Worm (Caenorhabditis elegans): ENCODE measurements around the gene srz-59.

srz-59 gene

DNA sequence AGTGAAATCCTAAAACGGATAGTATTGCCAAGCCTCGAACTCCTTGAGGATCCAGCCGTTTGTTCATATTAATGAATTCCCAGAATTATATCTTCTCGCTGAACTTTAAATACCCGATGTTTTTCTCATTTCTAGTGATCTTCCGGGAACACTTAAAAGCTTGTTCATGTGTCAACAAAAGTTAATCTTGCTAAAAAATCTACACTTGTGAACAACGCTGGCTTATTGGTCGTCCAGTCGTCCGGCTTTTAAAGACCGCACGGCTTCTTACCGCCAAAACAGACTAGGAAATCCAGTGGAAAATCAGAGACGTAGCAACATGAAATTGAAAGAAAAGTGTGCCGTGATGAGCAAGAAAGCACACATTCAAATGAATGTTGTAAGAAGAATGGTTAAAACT is 21.4 kb downstream of the srz-59 start, which contains the start of gene oac-38:
Gene oac-38, minus strand, starts transcription at position 101 of the 400 bp plus-strand sequence.
- TF ChIP-seq pat-9 (tag; optimal IDR thresholded peaks at IDR 0.05) (no peak), npax-4 (tag; optimal IDR thresholded peaks at IDR 0.05) (no peak)

- no peak for TF ChIP-seq unc-86 (tag; optimal IDR thresholded peaks at IDR 0.05)
- TF ChIP-seq unc-3 (GFP tag; conservative IDR thresholded peaks at IDR 0.05): no peak
- TF ChIP-seq unc-3 (tag; optimal IDR thresholded peaks at IDR 0.05): no peak
- no peak for TF ChIP-seq ahr-1 (tag; optimal IDR thresholded peaks at IDR 0.05)
- TF ChIP-seq pag-3 (tag; optimal IDR thresholded peaks at IDR 0.05; ENCODE audit: borderline replicate concordance): no peak
- TF ChIP-seq ceh-34 (tag; optimal IDR thresholded peaks at IDR 0.05): no peak
- no peak for TF ChIP-seq ttx-3 (tag; optimal IDR thresholded peaks at IDR 0.05)
- no peak for TF ChIP-seq C08G9.2 (tag; optimal IDR thresholded peaks at IDR 0.05)
Measured at ce11 chrIV:14158086-14158485, 26.2 kb downstream of the srz-59 start, which contains the start of gene R05A10.8. Gene R05A10.8 (minus strand): TSS chrIV:14158186.

ce11 chrIV:14162772-14163171 is 30.9 kb downstream of the srz-59 start, which contains the start of gene R05A10.7:
Gene R05A10.7 (minus strand): TSS chrIV:14162872.
- TF ChIP-seq ama-1 (optimal IDR thresholded peaks at IDR 0.05) (no peak), ceh-9 (tag; optimal IDR thresholded peaks at IDR 0.05) (no peak), tbx-7 (tag; optimal IDR thresholded peaks at IDR 0.05) (no peak), nhr-11 (tag; optimal IDR thresholded peaks at IDR 0.05) (no peak), pat-9 (tag; optimal IDR thresholded peaks at IDR 0.05) (no peak), C38D4.7 (GFP tag; optimal IDR thresholded peaks at IDR 0.05) (no peak), C08G9.2 (tag; optimal IDR thresholded peaks at IDR 0.05) (no peak), elt-4 (tag; optimal IDR thresholded peaks at IDR 0.05) (no peak), che-1 (tag; optimal IDR thresholded peaks at IDR 0.05) (no peak), pax-1 (tag; optimal IDR thresholded peaks at IDR 0.05) (no peak), ref-2 (tag; optimal IDR thresholded peaks at IDR 0.05) (no peak), elt-2 (tag; optimal IDR thresholded peaks at IDR 0.05) (no peak), pros-1 (tag; optimal IDR thresholded peaks at IDR 0.05) (no peak), T23F11.4 (GFP tag; optimal IDR thresholded peaks at IDR 0.05) (no peak)

- TF ChIP-seq mec-3 (tag; optimal IDR thresholded peaks at IDR 0.05; ENCODE audit: borderline replicate concordance): no peak
- no peak for TF ChIP-seq odd-2 (tag; optimal IDR thresholded peaks at IDR 0.05)
- no peak for TF ChIP-seq pat-9 (tag; optimal IDR thresholded peaks at IDR 0.05)
- no peak for TF ChIP-seq nhr-232 (tag; optimal IDR thresholded peaks at IDR 0.05)
- no peak for TF ChIP-seq syd-9 (tag; optimal IDR thresholded peaks at IDR 0.05)
Measured at ce11 chrIV:14164109-14164508, 32.2 kb downstream of the srz-59 start.

- TF ChIP-seq F13H6.1 (tag; optimal IDR thresholded peaks at IDR 0.05): no peak
- no peak for TF ChIP-seq sox-2 (GFP tag; IDR thresholded peaks at IDR 0.05)
- no peak for TF ChIP-seq C08G9.2 (tag; optimal IDR thresholded peaks at IDR 0.05)
Measured at ce11 chrIV:14165476-14165875, 33.6 kb downstream of the srz-59 start, which contains the start of gene R05A10.6. Gene R05A10.6 (plus strand): TSS chrIV:14165776.

- TF ChIP-seq unc-3 (GFP tag; conservative IDR thresholded peaks at IDR 0.05): no peak
- no peak for TF ChIP-seq unc-3 (tag; optimal IDR thresholded peaks at IDR 0.05)
- no peak for TF ChIP-seq ahr-1 (tag; optimal IDR thresholded peaks at IDR 0.05)
- no peak for TF ChIP-seq odd-2 (tag; optimal IDR thresholded peaks at IDR 0.05)
- TF ChIP-seq nhr-232 (tag; optimal IDR thresholded peaks at IDR 0.05): no peak
- TF ChIP-seq mec-3 (tag; optimal IDR thresholded peaks at IDR 0.05; ENCODE audit: borderline replicate concordance): no peak
- TF ChIP-seq ama-1 (optimal IDR thresholded peaks at IDR 0.05): no peak
- no peak for TF ChIP-seq ceh-24 (tag; optimal IDR thresholded peaks at IDR 0.05)
- no peak for TF ChIP-seq hlh-15 (tag; optimal IDR thresholded peaks at IDR 0.05)
- TF ChIP-seq pag-3 (tag; optimal IDR thresholded peaks at IDR 0.05; ENCODE audit: borderline replicate concordance): no peak
- TF ChIP-seq sox-2 (GFP tag; IDR thresholded peaks at IDR 0.05): no peak
- TF ChIP-seq eyg-1 (tag; optimal IDR thresholded peaks at IDR 0.05): no peak
- no peak for TF ChIP-seq T23F11.4 (GFP tag; optimal IDR thresholded peaks at IDR 0.05)
- no peak for TF ChIP-seq ttx-3 (tag; optimal IDR thresholded peaks at IDR 0.05)
- no peak for TF ChIP-seq pha-4 (tag; optimal IDR thresholded peaks at IDR 0.05)
- TF ChIP-seq ceh-19 (GFP tag; optimal IDR thresholded peaks at IDR 0.05): no peak
- no peak for TF ChIP-seq ceh-45 (GFP tag; IDR thresholded peaks at IDR 0.05)
- TF ChIP-seq elt-2 (tag; optimal IDR thresholded peaks at IDR 0.05): no peak
Measured at ce11 chrIV:14172181-14172580, 40.3 kb downstream of the srz-59 start, which contains the start of gene R05A10.4. Gene R05A10.4 (plus strand): TSS chrIV:14172481.

All from whole organism, late embryonic.